Fruit fly (Drosophila melanogaster) S2 (cell line): ENCODE results near the gene Tdh.

Experiments
- CG8478 ChIP-seq: fragments of >200 bp; optimal IDR thresholded peaks from 2 replicates; lab custom pipeline; 2018
- CTCF ChIP-seq, 2 experiments: fragments of >200 bp; optimal IDR thresholded peaks; 2 replicates each; lab custom pipeline; 2018

DNA sequence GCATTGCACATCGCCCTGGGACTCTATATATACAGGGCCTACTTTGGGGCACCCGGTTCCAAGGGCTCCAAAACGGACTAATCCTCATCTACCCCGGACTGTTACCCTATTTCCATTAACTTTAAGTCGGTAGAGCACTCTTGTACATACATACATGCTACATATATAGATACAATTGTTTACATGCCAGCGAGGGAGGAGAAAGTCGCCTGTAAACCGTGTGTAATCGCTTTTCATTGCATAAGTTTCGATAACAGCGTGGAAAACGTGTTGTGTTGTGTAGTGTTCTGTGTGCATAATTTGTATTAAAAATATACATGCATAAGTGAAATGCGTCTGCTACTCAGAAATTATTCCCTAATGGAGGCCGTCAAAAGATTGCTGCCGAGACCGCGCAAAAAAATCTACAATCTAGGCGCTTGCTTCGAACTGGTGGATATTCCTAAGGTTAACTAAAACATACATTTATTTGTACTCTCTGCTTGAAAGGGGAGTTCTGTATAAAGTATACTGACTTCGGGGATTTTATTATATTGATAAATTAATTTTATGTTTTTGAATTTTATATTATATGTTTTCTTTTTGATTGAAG is 7.5 kb downstream of the Tdh start, which contains the start of gene isoQC:
- TF ChIP-seq CG8478 (lab: Kevin White, UChicago) (no peak), CTCF (optimal IDR thresholded peaks at IDR 0.05; lab: Kevin White, UChicago) (no peak)
